Worm (Caenorhabditis elegans) whole organism, midembryonic: Measurements from ENCODE around the gene F46C8.1.

Experiments used
- T22C8.4 ChIP-seq: fragments of 200-800 bp; sonication (Bioruptor generic); IDR thresholded peaks from 2 replicates; pipeline ENCODE4 v1.3.6; 2022; ENCODE audit warnings: missing genetic modification characterization, missing compliant biosample characterization
- cog-1 ChIP-seq: sonication (generic microtip); optimal IDR thresholded peaks from 2 replicates; lab custom pipeline; 2016; ENCODE audit warnings: missing genetic modification characterization, missing compliant biosample characterization
- flt-1 ChIP-seq: fragments of 200-800 bp; sonication (Bioruptor generic); IDR thresholded peaks from 2 replicates; pipeline ENCODE4 v1.3.6; 2022; ENCODE audit warnings: missing genetic modification characterization, missing compliant biosample characterization
- klf-2 ChIP-seq: fragments of 200-800 bp; sonication (Bioruptor generic); conservative IDR thresholded peaks from 2 replicates; pipeline ENCODE4 v1.3.6; 2022; ENCODE audit warnings: missing genetic modification reagents, missing genetic modification characterization, missing compliant biosample characterization
- med-1 ChIP-seq: sonication (generic microtip); optimal IDR thresholded peaks from 2 replicates; lab custom pipeline; 2017; ENCODE audit warnings: missing genetic modification characterization, mild to moderate bottlenecking, missing compliant biosample characterization, antibody characterized with exemption, missing genetic modification reagents; ENCODE audit not compliant: insufficient read depth
- ref-1 ChIP-seq: fragments of 200-800 bp; sonication (Bioruptor generic); conservative IDR thresholded peaks from 2 replicates; pipeline ENCODE4 v1.3.6; 2022; ENCODE audit warnings: missing genetic modification reagents, missing genetic modification characterization, missing compliant biosample characterization
- tab-1 ChIP-seq: fragments of 200-800 bp; sonication (Bioruptor generic); IDR thresholded peaks from 2 replicates; pipeline ENCODE4 v1.3.6; 2022; ENCODE audit warnings: missing genetic modification characterization, missing compliant biosample characterization
- ztf-23 ChIP-seq: fragments of 200-800 bp; sonication (Bioruptor generic); IDR thresholded peaks from 2 replicates; pipeline ENCODE4 v1.3.6; 2022; ENCODE audit warnings: missing genetic modification reagents, missing genetic modification characterization, missing compliant biosample characterization
- ztf-29 ChIP-seq: fragments of 200-800 bp; sonication (Bioruptor generic); IDR thresholded peaks from 2 replicates; pipeline ENCODE4 v1.3.6; 2022; ENCODE audit warnings: missing genetic modification reagents, missing genetic modification characterization, missing compliant biosample characterization

F46C8.1 gene

DNA sequence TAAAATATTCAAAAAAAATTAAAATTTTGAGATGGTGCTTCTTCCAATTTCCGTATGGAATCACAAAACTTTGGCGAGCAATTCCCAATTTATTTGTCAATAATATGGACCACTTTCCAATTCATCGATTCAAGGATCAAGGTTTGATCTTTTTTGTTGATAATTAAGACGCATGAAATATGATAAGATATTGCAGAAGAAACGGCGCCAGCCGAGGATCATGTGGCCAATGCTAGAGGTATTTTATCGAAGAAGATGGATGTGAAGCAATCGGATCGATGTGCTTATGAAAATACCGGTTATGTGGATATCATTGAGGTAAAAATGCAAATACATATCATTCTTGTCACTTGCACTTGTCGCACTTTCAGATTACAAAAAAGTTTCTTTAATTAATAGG, 2.2 kb downstream of the F46C8.1 start:
- TF ChIP-seq med-1 (GFP tag; lab: Kevin White, UChicago), result no peak
- no peak for TF ChIP-seq flt-1 (GFP tag; lab: Robert Waterston, UW)
- no peak for TF ChIP-seq tab-1
- TF ChIP-seq ztf-29 (GFP tag; lab: Robert Waterston, UW), result no peak
- no peak for TF ChIP-seq ztf-23
- TF ChIP-seq T22C8.4 (GFP tag; lab: Robert Waterston, UW), result no peak
- no peak for TF ChIP-seq klf-2 (GFP tag; lab: Robert Waterston, UW)
- no peak for TF ChIP-seq cog-1 (tag; lab: Kevin White, UChicago)
- TF ChIP-seq ref-1 (GFP tag; lab: Robert Waterston, UW), result no peak

DNA sequence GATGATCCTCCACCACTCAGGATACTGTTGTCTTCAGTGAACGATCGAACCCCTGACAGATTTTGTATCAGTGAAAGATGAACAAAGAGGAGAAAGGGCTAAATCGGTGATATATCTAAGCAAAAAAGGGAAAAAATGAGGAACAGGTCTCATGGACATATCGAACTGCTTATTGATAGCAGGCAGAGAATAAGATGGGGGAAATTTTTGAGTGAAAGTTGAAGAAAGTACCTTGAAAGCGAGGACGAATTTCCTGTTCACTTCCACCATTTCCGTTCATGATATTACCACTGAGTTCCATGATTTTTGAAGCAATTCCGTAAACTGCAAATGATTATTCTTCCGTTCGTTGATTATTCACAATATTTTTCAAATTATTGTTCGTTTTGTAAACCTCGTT, 5.1 kb downstream of the F46C8.1 start:
- no peak for TF ChIP-seq T22C8.4 (GFP tag; lab: Robert Waterston, UW)
- TF ChIP-seq ztf-23, result no peak
- TF ChIP-seq ztf-29 (GFP tag; lab: Robert Waterston, UW), result no peak
- TF ChIP-seq tab-1, result no peak
- no peak for TF ChIP-seq cog-1 (tag; lab: Kevin White, UChicago)

- TF ChIP-seq med-1 (GFP tag; lab: Kevin White, UChicago) (no peak), cog-1 (tag; lab: Kevin White, UChicago) (no peak), T22C8.4 (GFP tag; lab: Robert Waterston, UW) (no peak), ref-1 (GFP tag; lab: Robert Waterston, UW) (no peak), ztf-29 (GFP tag; lab: Robert Waterston, UW) (no peak), flt-1 (GFP tag; lab: Robert Waterston, UW) (no peak), tab-1 (no peak), ztf-23 (no peak), klf-2 (GFP tag; lab: Robert Waterston, UW) (no peak)
Observed at ce11 chrX:7554326-7554725, 6.1 kb downstream of the F46C8.1 start, which contains the start of gene F46C8.8. F46C8.8 (minus strand) TSS chrX:7554426.

DNA sequence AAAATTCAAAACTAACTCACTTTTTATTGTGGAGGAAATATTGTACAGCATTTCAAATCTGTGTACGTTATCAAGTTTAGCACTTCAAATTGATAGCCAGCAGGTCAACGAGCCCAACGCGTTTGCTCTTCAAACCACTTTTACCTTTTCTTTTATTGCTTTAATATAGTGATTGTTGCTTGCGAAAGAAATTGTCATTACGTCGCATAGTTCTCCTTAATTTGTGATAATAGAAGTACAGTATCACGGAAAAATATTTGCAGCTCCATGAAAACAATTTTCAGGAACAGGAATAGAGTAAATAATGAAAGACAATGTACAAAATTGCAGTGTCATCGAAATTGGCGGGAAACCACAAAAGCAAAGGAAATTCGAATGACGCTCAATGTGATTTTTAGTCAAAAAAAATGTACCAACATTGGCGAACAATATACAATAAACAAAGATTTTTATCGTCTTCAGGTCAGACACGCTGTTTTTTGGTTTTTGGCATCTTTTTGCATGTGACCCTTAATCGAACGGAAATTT, 10.7 kb downstream of the F46C8.1 start, which contains the start of the genes PDB1.1 and F08C6.5:
PDB1.1 (minus strand) TSS at position 158 of the 528 bp plus-strand sequence.
F08C6.5 (plus strand) TSS at position 478 of the 528 bp plus-strand sequence.
- no peak for TF ChIP-seq ztf-29 (GFP tag; lab: Robert Waterston, UW)
- TF ChIP-seq klf-2 (GFP tag; lab: Robert Waterston, UW), result no peak

DNA sequence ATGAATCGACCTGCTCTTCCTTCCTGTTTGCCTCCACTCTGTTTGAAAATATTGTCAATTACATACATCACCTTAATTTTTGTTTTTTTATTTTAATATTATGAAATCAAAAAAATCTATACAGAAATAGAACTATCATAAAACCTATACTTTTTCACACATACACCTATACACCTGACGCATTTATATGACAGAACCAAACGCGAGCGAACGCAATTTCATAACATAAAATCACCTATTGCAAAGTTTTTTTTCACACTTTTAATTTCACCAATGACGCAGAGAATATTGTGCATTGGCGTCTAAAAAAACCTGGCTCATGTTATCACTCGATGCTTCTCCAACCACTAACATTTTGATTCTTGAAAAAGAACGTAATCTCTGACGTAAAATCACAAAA, 13.7 kb downstream of the F46C8.1 start:
- no peak for TF ChIP-seq flt-1 (GFP tag; lab: Robert Waterston, UW)

DNA sequence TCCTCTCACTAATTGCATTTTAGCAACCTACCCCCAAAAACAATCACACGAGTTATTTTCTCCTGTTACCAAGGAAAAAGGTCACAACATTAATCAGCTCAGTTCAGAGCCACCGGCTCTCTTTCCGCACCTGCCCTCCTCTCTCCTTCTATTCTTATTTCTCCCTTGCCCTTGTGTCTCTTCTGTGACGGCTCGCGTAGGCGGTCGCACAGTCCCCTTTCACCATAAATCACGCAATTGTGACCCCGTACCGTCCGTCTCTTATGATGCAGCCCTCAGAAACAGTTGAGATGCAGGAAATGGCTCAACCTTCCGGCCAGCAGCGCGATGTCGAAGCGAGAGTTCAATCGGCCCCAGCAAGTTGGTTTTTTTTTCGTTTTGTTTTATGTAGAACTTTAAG, 14.4 kb downstream of the F46C8.1 start, which contains the start of gene sto-1:
sto-1 (plus strand) TSS at position 200 of the 400 bp plus-strand sequence.
- TF ChIP-seq klf-2 (GFP tag; lab: Robert Waterston, UW) (no peak), cog-1 (tag; lab: Kevin White, UChicago) (no peak), ztf-23 (no peak), flt-1 (GFP tag; lab: Robert Waterston, UW) (no peak), med-1 (GFP tag; lab: Kevin White, UChicago) (no peak), T22C8.4 (GFP tag; lab: Robert Waterston, UW) (no peak), tab-1 (no peak), ref-1 (GFP tag; lab: Robert Waterston, UW) (no peak), ztf-29 (GFP tag; lab: Robert Waterston, UW) (no peak)

- TF ChIP-seq ref-1 (GFP tag; lab: Robert Waterston, UW) (no peak), med-1 (GFP tag; lab: Kevin White, UChicago) (no peak), T22C8.4 (GFP tag; lab: Robert Waterston, UW) (no peak), flt-1 (GFP tag; lab: Robert Waterston, UW) (no peak), klf-2 (GFP tag; lab: Robert Waterston, UW) (no peak), ztf-23 (no peak), tab-1 (no peak), cog-1 (tag; lab: Kevin White, UChicago) (no peak), ztf-29 (GFP tag; lab: Robert Waterston, UW) (no peak)
Observed at ce11 chrX:7563425-7563824, 15.2 kb downstream of the F46C8.1 start.

DNA sequence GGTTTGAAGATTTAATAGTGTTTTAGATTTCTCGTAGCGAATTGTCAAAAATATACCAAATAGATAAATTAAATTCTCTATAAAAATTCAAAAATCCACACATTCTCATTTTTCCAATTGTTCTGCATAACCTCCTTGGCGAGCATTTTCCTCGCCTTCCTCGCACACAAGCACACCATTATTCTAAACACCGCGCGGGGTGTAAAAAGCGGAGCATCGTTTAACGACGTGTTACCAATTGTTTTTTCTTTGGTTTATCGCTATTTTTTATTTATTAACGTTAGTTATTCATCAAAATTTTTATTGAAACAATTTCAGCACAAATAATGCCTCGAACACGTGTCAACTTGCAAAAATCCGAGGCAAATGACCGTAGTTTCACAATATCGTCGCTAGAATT, 16.7 kb downstream of the F46C8.1 start, which contains the start of gene vps-52:
vps-52 (plus strand) TSS at position 319 of the 400 bp plus-strand sequence.
- no peak for TF ChIP-seq ztf-29 (GFP tag; lab: Robert Waterston, UW)
- TF ChIP-seq tab-1, result no peak
- no peak for TF ChIP-seq ztf-23
- TF ChIP-seq cog-1 (tag; lab: Kevin White, UChicago), result no peak
- TF ChIP-seq T22C8.4 (GFP tag; lab: Robert Waterston, UW), result no peak
- no peak for TF ChIP-seq ref-1 (GFP tag; lab: Robert Waterston, UW)
- TF ChIP-seq flt-1 (GFP tag; lab: Robert Waterston, UW), result no peak
- no peak for TF ChIP-seq klf-2 (GFP tag; lab: Robert Waterston, UW)
- TF ChIP-seq med-1 (GFP tag; lab: Kevin White, UChicago), result no peak

- no peak for TF ChIP-seq flt-1 (GFP tag; lab: Robert Waterston, UW)
- TF ChIP-seq T22C8.4 (GFP tag; lab: Robert Waterston, UW), result no peak
- no peak for TF ChIP-seq ztf-23
- TF ChIP-seq ztf-29 (GFP tag; lab: Robert Waterston, UW), result no peak
- no peak for TF ChIP-seq klf-2 (GFP tag; lab: Robert Waterston, UW)
- no peak for TF ChIP-seq cog-1 (tag; lab: Kevin White, UChicago)
- TF ChIP-seq ref-1 (GFP tag; lab: Robert Waterston, UW), result no peak
- no peak for TF ChIP-seq med-1 (GFP tag; lab: Kevin White, UChicago)
- no peak for TF ChIP-seq tab-1
Observed at ce11 chrX:7568684-7569289, 20.5 kb downstream of the F46C8.1 start.
